Fruit fly (Drosophila melanogaster): ENCODE results near the gene CG1785.
A peak's percentile ranks its signal among the peaks of the same experiment; 100 is the strongest.

CG1785 gene

dm6 chrX:8714064-8715046 lies at the start of gene CG1785, which contains the start of gene CG2004:
Gene CG1785, plus strand, starts transcription at chrX:8714936.
Gene CG2004, minus strand, starts transcription at chrX:8714924.
- TF ChIP-seq CTCF (optimal IDR thresholded peaks at IDR 0.05), result no peak
- TF ChIP-seq CG8478 (optimal IDR thresholded peaks at IDR 0.05), result no peak

dm6 chrX:8665576-8666297 lies 49.0 kb upstream of the CG1785 start:
- TF ChIP-seq CG8478 (optimal IDR thresholded peaks at IDR 0.05) (no peak), CTCF (optimal IDR thresholded peaks at IDR 0.05) (no peak)

- TF ChIP-seq CG8478 (optimal IDR thresholded peaks at IDR 0.05) (no peak), CTCF (optimal IDR thresholded peaks at IDR 0.05) (no peak)
Measured at dm6 chrX:8667070-8667469, 47.7 kb upstream of the CG1785 start.

dm6 chrX:8667709-8668108 lies 47.0 kb upstream of the CG1785 start:
- no peak for TF ChIP-seq CTCF (optimal IDR thresholded peaks at IDR 0.05)
- no peak for TF ChIP-seq CG8478 (optimal IDR thresholded peaks at IDR 0.05)

- TF ChIP-seq CTCF (optimal IDR thresholded peaks at IDR 0.05) (no peak), CG8478 (optimal IDR thresholded peaks at IDR 0.05) (no peak)
Measured at dm6 chrX:8669434-8669833, 45.3 kb upstream of the CG1785 start.

- no peak for TF ChIP-seq CG8478 (optimal IDR thresholded peaks at IDR 0.05)
Measured at dm6 chrX:8671348-8672298, 43.1 kb upstream of the CG1785 start.

- TF ChIP-seq CG8478 (optimal IDR thresholded peaks at IDR 0.05), result no peak
- TF ChIP-seq CTCF (optimal IDR thresholded peaks at IDR 0.05), result peak; percentile 98 to 99
Measured at dm6 chrX:8676631-8677224, 38.0 kb upstream of the CG1785 start, which contains the start of gene Rubicon. Gene Rubicon, plus strand, starts transcription at chrX:8677063.

- no peak for TF ChIP-seq CTCF (optimal IDR thresholded peaks at IDR 0.05)
- no peak for TF ChIP-seq CG8478 (optimal IDR thresholded peaks at IDR 0.05)
Measured at dm6 chrX:8677434-8677833, 37.3 kb upstream of the CG1785 start.

dm6 chrX:8681189-8681821 lies 33.4 kb upstream of the CG1785 start, which contains the start of gene CAH3:
Gene CAH3, plus strand, starts transcription at chrX:8681252.
- TF ChIP-seq CG8478 (optimal IDR thresholded peaks at IDR 0.05) (no peak), CTCF (optimal IDR thresholded peaks at IDR 0.05) (no peak)

dm6 chrX:8681822-8682632 lies 32.7 kb upstream of the CG1785 start:
- TF ChIP-seq CG8478 (optimal IDR thresholded peaks at IDR 0.05), result no peak
- TF ChIP-seq CTCF (optimal IDR thresholded peaks at IDR 0.05), result peak; percentile 59 to 74

- TF ChIP-seq CG8478 (optimal IDR thresholded peaks at IDR 0.05) (no peak), CTCF (optimal IDR thresholded peaks at IDR 0.05) (no peak)
Measured at dm6 chrX:8685394-8685793, 29.3 kb upstream of the CG1785 start.

dm6 chrX:8690003-8690402 lies 24.7 kb upstream of the CG1785 start, which contains the start of the genes Ppt1 and Ogg1:
Gene Ppt1, minus strand, starts transcription at chrX:8690227.
Gene Ogg1, plus strand, starts transcription at chrX:8690327.
- no peak for TF ChIP-seq CG8478 (optimal IDR thresholded peaks at IDR 0.05)
- TF ChIP-seq CTCF (optimal IDR thresholded peaks at IDR 0.05), result peak in 1 of 2 experiments; percentile 2

- no peak for TF ChIP-seq CG8478 (optimal IDR thresholded peaks at IDR 0.05)
- no peak for TF ChIP-seq CTCF (optimal IDR thresholded peaks at IDR 0.05)
Measured at dm6 chrX:8693520-8693919, 21.2 kb upstream of the CG1785 start, which contains the start of gene CG11294. Gene CG11294, minus strand, starts transcription at chrX:8693620.

All from S2 (cell line).